Fruit fly (Drosophila melanogaster) whole organism, embryonic: ENCODE results near the gene CG31267.

Experiments used
- Antp ChIP-seq: fragments of 200-800 bp; sonication (Bioruptor generic); optimal IDR thresholded peaks from 3 replicates; lab custom pipeline; 2016; ENCODE audit warnings: missing biosample characterization, missing genetic modification characterization
- Awh ChIP-seq: fragments of 200-800 bp; sonication (Bioruptor generic); IDR thresholded peaks from 2 replicates; pipeline ENCODE4, ENCODE4 v1.3.6; 2022; ENCODE audit warnings: missing biosample characterization, missing genetic modification characterization
- Bdp1 ChIP-seq: fragments of 200-800 bp; sonication (Bioruptor generic); optimal IDR thresholded peaks from 3 replicates; lab custom pipeline; 2016; ENCODE audit warnings: missing biosample characterization, missing genetic modification characterization
- CG10147 ChIP-seq: fragments of 200-800 bp; sonication (Bioruptor generic); optimal IDR thresholded peaks from 2 replicates; lab custom pipeline; 2019; ENCODE audit warnings: missing biosample characterization, mild to moderate bottlenecking, missing genetic modification characterization, moderate library complexity
- CG10431 ChIP-seq: fragments of 200-800 bp; sonication (Bioruptor generic); optimal IDR thresholded peaks from 3 replicates; lab custom pipeline; 2018; ENCODE audit warnings: missing biosample characterization, mild to moderate bottlenecking, missing genetic modification characterization
- CG11504 ChIP-seq: fragments of 200-800 bp; sonication (Bioruptor generic); optimal IDR thresholded peaks from 3 replicates; lab custom pipeline; 2019; ENCODE audit warnings: missing biosample characterization, mild to moderate bottlenecking, missing genetic modification characterization, moderate library complexity
- CG12236 ChIP-seq: fragments of 200-800 bp; sonication (Bioruptor generic); optimal IDR thresholded peaks from 2 replicates; lab custom pipeline; 2016; ENCODE audit warnings: missing biosample characterization, missing genetic modification characterization
- CG12391 ChIP-seq: fragments of 200-800 bp; sonication (Bioruptor generic); optimal IDR thresholded peaks from 3 replicates; lab custom pipeline; 2018; ENCODE audit warnings: missing biosample characterization, mild to moderate bottlenecking, missing genetic modification characterization, moderate library complexity
- CG14050 ChIP-seq: fragments of 200-800 bp; sonication (Bioruptor generic); IDR thresholded peaks from 3 replicates; pipeline ENCODE4 v1.3.6; 2022; ENCODE audit warnings: missing biosample characterization, missing genetic modification characterization
- CG15601 ChIP-seq: fragments of 200-800 bp; sonication (Bioruptor generic); optimal IDR thresholded peaks from 3 replicates; lab custom pipeline; 2019; ENCODE audit warnings: missing biosample characterization, mild to moderate bottlenecking, missing genetic modification characterization, moderate library complexity
- CG15696 ChIP-seq: fragments of 200-800 bp; sonication (Bioruptor generic); optimal IDR thresholded peaks from 2 replicates; lab custom pipeline; 2019; ENCODE audit warnings: missing biosample characterization, mild to moderate bottlenecking, missing genetic modification characterization, moderate library complexity
- CG17359 ChIP-seq: fragments of 200-800 bp; sonication (Bioruptor generic); optimal IDR thresholded peaks from 3 replicates; lab custom pipeline; 2018; ENCODE audit warnings: missing biosample characterization, mild to moderate bottlenecking, missing genetic modification characterization, moderate library complexity
- CG34376 ChIP-seq: fragments of 200-800 bp; sonication (Bioruptor generic); optimal IDR thresholded peaks from 2 replicates; lab custom pipeline; 2018; ENCODE audit warnings: missing biosample characterization, mild to moderate bottlenecking, missing genetic modification characterization
- CG4707 ChIP-seq: fragments of 200-800 bp; sonication (Bioruptor generic); optimal IDR thresholded peaks from 2 replicates; lab custom pipeline; 2018; ENCODE audit warnings: missing biosample characterization, mild to moderate bottlenecking, missing genetic modification characterization, moderate library complexity
- CG6254 ChIP-seq: fragments of 200-800 bp; sonication (Bioruptor generic); optimal IDR thresholded peaks from 3 replicates; lab custom pipeline; 2017; ENCODE audit warnings: mild to moderate bottlenecking, missing biosample characterization, missing genetic modification reagents, missing genetic modification characterization
- CG6765 ChIP-seq: fragments of 200-800 bp; sonication (Bioruptor generic); optimal IDR thresholded peaks from 3 replicates; lab custom pipeline; 2017; ENCODE audit warnings: missing biosample characterization, mild to moderate bottlenecking, missing genetic modification characterization
- CG6813 ChIP-seq: fragments of 200-800 bp; sonication (Bioruptor generic); optimal IDR thresholded peaks from 2 replicates; lab custom pipeline; 2017; ENCODE audit warnings: missing biosample characterization, missing genetic modification characterization, mild to moderate bottlenecking, moderate library complexity, missing genetic modification reagents
- CG6854 ChIP-seq: fragments of 200-800 bp; sonication (Bioruptor generic); optimal IDR thresholded peaks from 3 replicates; lab custom pipeline; 2017; ENCODE audit warnings: missing biosample characterization, mild to moderate bottlenecking, missing genetic modification characterization
- Dll ChIP-seq: fragments of 200-800 bp; sonication (Bioruptor generic); IDR thresholded peaks from 4 replicates; pipeline ENCODE4 v1.3.6; 2022; ENCODE audit warnings: missing biosample characterization, missing genetic modification characterization; ENCODE audit not compliant: partially characterized antibody
- Ets97D ChIP-seq: fragments of 200-800 bp; sonication (Bioruptor generic); optimal IDR thresholded peaks from 3 replicates; lab custom pipeline; 2016; ENCODE audit warnings: missing biosample characterization, missing genetic modification characterization
- Fer1 ChIP-seq: fragments of 200-800 bp; sonication (Bioruptor generic); optimal IDR thresholded peaks from 2 replicates; lab custom pipeline; 2017; ENCODE audit warnings: missing biosample characterization, mild to moderate bottlenecking, missing genetic modification characterization
- Hr39 ChIP-seq: fragments of >200 bp; optimal IDR thresholded peaks from 2 replicates; lab custom pipeline; 2017
- Kr ChIP-seq: fragments of 200-800 bp; sonication (Bioruptor generic); optimal IDR thresholded peaks from 2 replicates; lab custom pipeline; 2017; ENCODE audit warnings: missing biosample characterization, mild to moderate bottlenecking, missing genetic modification characterization
- Meics ChIP-seq: fragments of 200-800 bp; sonication (Bioruptor generic); optimal IDR thresholded peaks from 2 replicates; lab custom pipeline; 2017; ENCODE audit warnings: missing biosample characterization, mild to moderate bottlenecking, missing genetic modification characterization
- Nf-YA ChIP-seq: fragments of 200-800 bp; sonication (Bioruptor generic); IDR thresholded peaks from 2 replicates; pipeline ENCODE4 v1.3.6; 2022; ENCODE audit warnings: missing biosample characterization, missing genetic modification characterization
- PHDP ChIP-seq: fragments of 200-800 bp; sonication (Bioruptor generic); optimal IDR thresholded peaks from 3 replicates; lab custom pipeline; 2018; ENCODE audit warnings: missing biosample characterization, mild to moderate bottlenecking, missing genetic modification characterization, moderate library complexity
- Pdp1 ChIP-seq, 2 experiments: fragments of 200-800 bp; sonication (Bioruptor generic); optimal IDR thresholded peaks; 3 replicates each; lab custom pipeline; 2016; ENCODE audit warnings: missing biosample characterization in 2 of 2, missing genetic modification characterization in 2 of 2, mild to moderate bottlenecking in 1 of 2, moderate library complexity in 1 of 2
- Ravus ChIP-seq: fragments of 200-800 bp; sonication (Bioruptor generic); IDR thresholded peaks from 2 replicates; pipeline ENCODE4 v1.3.6; 2022; ENCODE audit warnings: missing biosample characterization, missing genetic modification characterization
- Stat92E ChIP-seq, 3 experiments: fragments of >200 bp in 2 of 3; fragments of 200-800 bp in 1 of 3; sonication (Bioruptor generic) in 1 of 3; optimal IDR thresholded peaks; 2 replicates each; lab custom pipeline; 2017 to 2019; ENCODE audit warnings: missing biosample characterization in 3 of 3, missing genetic modification characterization in 3 of 3, mild to moderate bottlenecking in 1 of 3, moderate library complexity in 1 of 3
- az2 ChIP-seq: fragments of 200-800 bp; sonication (Bioruptor generic); optimal IDR thresholded peaks from 3 replicates; lab custom pipeline; 2016; ENCODE audit warnings: missing biosample characterization, missing genetic modification characterization
- bcd ChIP-seq: fragments of 200-800 bp; sonication (Bioruptor generic); optimal IDR thresholded peaks from 2 replicates; lab custom pipeline; 2017; ENCODE audit warnings: missing biosample characterization, mild to moderate bottlenecking, missing genetic modification characterization
- btn ChIP-seq: fragments of 200-800 bp; sonication (Bioruptor generic); optimal IDR thresholded peaks from 2 replicates; lab custom pipeline; 2016; ENCODE audit warnings: missing biosample characterization, missing genetic modification characterization
- dan ChIP-seq: fragments of 200-800 bp; sonication (Bioruptor generic); IDR thresholded peaks from 2 replicates; pipeline ENCODE4 v1.3.6; 2022; ENCODE audit warnings: missing biosample characterization, missing genetic modification characterization
- exex ChIP-seq: fragments of 200-800 bp; sonication (Bioruptor generic); optimal IDR thresholded peaks from 4 replicates; lab custom pipeline; 2018; ENCODE audit warnings: missing biosample characterization, mild to moderate bottlenecking, missing genetic modification characterization, moderate library complexity
- eyg ChIP-seq: fragments of 200-800 bp; sonication (Bioruptor generic); optimal IDR thresholded peaks from 3 replicates; lab custom pipeline; 2016; ENCODE audit warnings: missing biosample characterization, missing genetic modification characterization
- gcm ChIP-seq: fragments of 200-800 bp; sonication (Bioruptor generic); optimal IDR thresholded peaks from 2 replicates; lab custom pipeline; 2019; ENCODE audit warnings: missing biosample characterization, mild to moderate bottlenecking, missing genetic modification characterization, moderate library complexity
- gsb ChIP-seq: fragments of 200-800 bp; sonication (Bioruptor generic); IDR thresholded peaks from 2 replicates; pipeline ENCODE4 v1.3.6; 2022; ENCODE audit warnings: missing biosample characterization, missing genetic modification characterization
- lmd ChIP-seq: fragments of 200-800 bp; sonication (Bioruptor generic); IDR thresholded peaks from 2 replicates; pipeline ENCODE4 v1.3.6; 2022; ENCODE audit warnings: missing biosample characterization, missing genetic modification characterization
- mam ChIP-seq: fragments of 200-800 bp; sonication (Bioruptor generic); optimal IDR thresholded peaks from 3 replicates; lab custom pipeline; 2016; ENCODE audit warnings: missing biosample characterization, missing genetic modification characterization
- mirr ChIP-seq: fragments of 200-800 bp; sonication (Bioruptor generic); optimal IDR thresholded peaks from 3 replicates; lab custom pipeline; 2018; ENCODE audit warnings: missing biosample characterization, mild to moderate bottlenecking, missing genetic modification characterization
- odd ChIP-seq: fragments of 200-800 bp; sonication (Bioruptor generic); optimal IDR thresholded peaks from 2 replicates; lab custom pipeline; 2017; ENCODE audit warnings: missing biosample characterization, mild to moderate bottlenecking, missing genetic modification characterization
- pfk ChIP-seq: fragments of 200-800 bp; sonication (Bioruptor generic); optimal IDR thresholded peaks from 2 replicates; lab custom pipeline; 2018; ENCODE audit warnings: missing biosample characterization, mild to moderate bottlenecking, missing genetic modification characterization, moderate library complexity
- sc ChIP-seq, 3 experiments: fragments of >200 bp in 2 of 3; fragments of 200-800 bp in 1 of 3; sonication (Bioruptor generic) in 1 of 3; optimal IDR thresholded peaks; 2 replicates in 2 of 3; 3 replicates in 1 of 3; lab custom pipeline; 2017; ENCODE audit warnings: mild to moderate bottlenecking in 1 of 3, missing biosample characterization in 1 of 3, missing genetic modification characterization in 1 of 3, missing genetic modification reagents in 1 of 3
- sens ChIP-seq: fragments of 200-800 bp; sonication (Bioruptor generic); peaks from one replicate; lab custom pipeline; 2016; ENCODE audit warnings: missing biosample characterization, missing genetic modification characterization
- shn ChIP-seq: fragments of 200-800 bp; sonication (Bioruptor generic); optimal IDR thresholded peaks from 3 replicates; lab custom pipeline; 2016; ENCODE audit warnings: missing biosample characterization, missing genetic modification characterization
- sug ChIP-seq: fragments of 200-800 bp; optimal IDR thresholded peaks from 2 replicates; lab custom pipeline; 2019; ENCODE audit warnings: missing biosample characterization, mild to moderate bottlenecking, missing genetic modification characterization, moderate library complexity
- tin ChIP-seq: fragments of 200-800 bp; sonication (Bioruptor generic); optimal IDR thresholded peaks from 3 replicates; lab custom pipeline; 2016; ENCODE audit warnings: missing biosample characterization, missing genetic modification characterization
- unpg ChIP-seq: fragments of 200-800 bp; sonication (Bioruptor generic); optimal IDR thresholded peaks from 3 replicates; lab custom pipeline; 2018; ENCODE audit warnings: missing biosample characterization, mild to moderate bottlenecking, missing genetic modification characterization, moderate library complexity
- vvl ChIP-seq: fragments of 200-800 bp; sonication (Bioruptor generic); IDR thresholded peaks from 2 replicates; pipeline ENCODE4 v1.3.6; 2022; ENCODE audit warnings: missing biosample characterization, missing genetic modification characterization

The CG31267 gene

dm6 chr3R:17115668-17116067 is 18.3 kb upstream of the CG31267 start (continued):
- TF ChIP-seq sc (optimal IDR thresholded peaks at IDR 0.05; lab: Kevin White, UChicago) (no peak), sc (GFP tag; optimal IDR thresholded peaks at IDR 0.05; lab: Kevin White, UChicago) (no peak), exex (peak; percentile 48), Fer1 (GFP tag; lab: Kevin White, UChicago) (peak; percentile 58), CG6765 (peak; percentile 27), vvl (GFP tag; lab: Robert Waterston, UW) (no peak), Stat92E (GFP tag; optimal IDR thresholded peaks at IDR 0.05; lab: Kevin White, UChicago) (no peak), Pdp1 (GFP tag; optimal IDR thresholded peaks at IDR 0.05; lab: Kevin White, UChicago) (no peak), lmd (GFP tag; lab: Robert Waterston, UW) (no peak), Meics (GFP tag; lab: Kevin White, UChicago) (no peak), tin (GFP tag; lab: Kevin White, UChicago) (no peak), shn (GFP tag; lab: Kevin White, UChicago) (no peak), CG34376 (GFP tag; lab: Kevin White, UChicago) (peak; percentile 43), eyg (GFP tag; lab: Kevin White, UChicago) (peak; percentile 17), mirr (GFP tag; lab: Kevin White, UChicago) (peak; percentile 52), bcd (GFP tag; lab: Kevin White, UChicago) (no peak), Dll (GFP tag; lab: Robert Waterston, UW) (no peak), CG11504 (tag; lab: Kevin White, UChicago) (no peak), Ets97D (no peak), CG6254 (GFP tag; lab: Kevin White, UChicago) (peak; percentile 30), sug (tag; lab: Kevin White, UChicago) (peak; percentile 48), sens (GFP tag; lab: Kevin White, UChicago) (peak; percentile 70), pfk (peak; percentile 35), CG6813 (GFP tag; lab: Kevin White, UChicago) (peak; percentile 63), Nf-YA (GFP tag; lab: Robert Waterston, UW) (no peak), CG12236 (GFP tag; lab: Kevin White, UChicago) (no peak), PHDP (peak; percentile 67), CG10431 (GFP tag; lab: Kevin White, UChicago) (peak; percentile 32), CG6854 (GFP tag; lab: Kevin White, UChicago) (peak; percentile 31), Antp (GFP tag; lab: Kevin White, UChicago) (no peak), CG17359 (no peak), CG15601 (tag; lab: Kevin White, UChicago) (peak; percentile 62), az2 (no peak), Bdp1 (GFP tag; lab: Kevin White, UChicago) (no peak), gsb (GFP tag; lab: Robert Waterston, UW) (no peak), dan (GFP tag; lab: Robert Waterston, UW) (no peak), CG4707 (GFP tag; lab: Kevin White, UChicago) (peak; percentile 38), Hr39 (lab: Kevin White, UChicago) (no peak), Ravus (GFP tag; lab: Robert Waterston, UW) (no peak), CG14050 (GFP tag; lab: Robert Waterston, UW) (no peak), CG12391 (tag; lab: Kevin White, UChicago) (no peak), unpg (GFP tag; lab: Kevin White, UChicago) (peak; percentile 46), Kr (GFP tag; lab: Kevin White, UChicago) (peak; percentile 6), CG15696 (peak; percentile 50), gcm (GFP tag; lab: Kevin White, UChicago) (peak; percentile 58), btn (no peak), mam (GFP tag; lab: Kevin White, UChicago) (no peak), CG10147 (GFP tag; lab: Kevin White, UChicago) (peak; percentile 35), Awh (GFP tag; lab: Robert Waterston, UW) (no peak), odd (GFP tag; lab: Kevin White, UChicago) (peak; percentile 57)
